Worm (Caenorhabditis elegans) whole organism, young adult: ENCODE measurements around the gene C15H9.9.

Source experiments
- C06A6.2 ChIP-seq: fragments of 200-800 bp; sonication (Bioruptor generic); conservative IDR thresholded peaks from 2 replicates; pipeline ENCODE4 v1.3.6; 2022; ENCODE audit warnings: missing genetic modification characterization, missing compliant biosample characterization
- D2030.7 ChIP-seq: fragments of 200-800 bp; sonication (Bioruptor generic); IDR thresholded peaks from 2 replicates; pipeline ENCODE4 v1.3.6; 2022; ENCODE audit warnings: missing genetic modification reagents, missing genetic modification characterization, missing compliant biosample characterization
- F23B12.7 ChIP-seq: sonication (generic microtip); optimal IDR thresholded peaks from 2 replicates; lab custom pipeline; 2017; ENCODE audit warnings: missing genetic modification characterization, mild to moderate bottlenecking, missing compliant biosample characterization, antibody characterized with exemption, moderate library complexity; ENCODE audit not compliant: insufficient read depth
- F37B4.10 ChIP-seq: fragments of 200-800 bp; sonication (Bioruptor generic); IDR thresholded peaks from 2 replicates; pipeline ENCODE4 v1.3.6; 2022; ENCODE audit warnings: missing genetic modification characterization, missing compliant biosample characterization
- F39B2.1 ChIP-seq: fragments of 200-800 bp; sonication (Bioruptor generic); IDR thresholded peaks from 2 replicates; pipeline ENCODE4 v1.3.6; 2022; ENCODE audit warnings: missing genetic modification reagents, missing genetic modification characterization, missing compliant biosample characterization
- T07F8.4 ChIP-seq: sonication (generic microtip); optimal IDR thresholded peaks from 2 replicates; lab custom pipeline; 2016; ENCODE audit warnings: mild to moderate bottlenecking, missing genetic modification characterization, moderate library complexity, missing compliant biosample characterization
- Y53F4B.3 ChIP-seq: fragments of 200-800 bp; sonication (Bioruptor generic); IDR thresholded peaks from 2 replicates; pipeline ENCODE4 v1.3.6; 2022; ENCODE audit warnings: missing genetic modification reagents, missing genetic modification characterization, missing compliant biosample characterization
- Y95B8A.8 ChIP-seq: fragments of 200-800 bp; sonication (Bioruptor generic); IDR thresholded peaks from 2 replicates; pipeline ENCODE4 v1.3.6; 2022; ENCODE audit warnings: missing genetic modification reagents, missing genetic modification characterization, missing compliant biosample characterization
- akir-1 ChIP-seq: fragments of 200-800 bp; sonication (Bioruptor generic); optimal IDR thresholded peaks from 2 replicates; lab custom pipeline; 2018; ENCODE audit warnings: mild to moderate bottlenecking, missing genetic modification characterization, moderate library complexity, missing compliant biosample characterization
- athp-1 ChIP-seq: sonication (generic microtip); optimal IDR thresholded peaks from 2 replicates; lab custom pipeline; 2017; ENCODE audit warnings: mild to moderate bottlenecking, missing genetic modification characterization, missing compliant biosample characterization
- ccch-3 ChIP-seq: fragments of 200-800 bp; sonication (Bioruptor generic); optimal IDR thresholded peaks from 2 replicates; lab custom pipeline; 2018; ENCODE audit warnings: mild to moderate bottlenecking, missing genetic modification characterization, missing compliant biosample characterization
- cebp-2 ChIP-seq: fragments of 200-800 bp; sonication (Bioruptor generic); IDR thresholded peaks from 2 replicates; pipeline ENCODE4 v1.3.6; 2022; ENCODE audit warnings: missing genetic modification characterization, missing compliant biosample characterization
- ceh-27 ChIP-seq: fragments of 200-800 bp; sonication (Bioruptor generic); optimal IDR thresholded peaks from 2 replicates; lab custom pipeline; 2018; ENCODE audit warnings: mild to moderate bottlenecking, missing genetic modification characterization, moderate library complexity, missing compliant biosample characterization
- chd-7 ChIP-seq: sonication (generic microtip); optimal IDR thresholded peaks from 2 replicates; lab custom pipeline; 2016; ENCODE audit warnings: mild to moderate bottlenecking, missing genetic modification characterization, moderate library complexity, missing compliant biosample characterization
- egl-18 ChIP-seq: fragments of 200-800 bp; sonication (Bioruptor generic); IDR thresholded peaks from 2 replicates; pipeline ENCODE4 v1.3.6; 2022; ENCODE audit warnings: missing genetic modification reagents, missing genetic modification characterization, missing compliant biosample characterization
- ekl-4 ChIP-seq: fragments of 200-800 bp; sonication (Bioruptor generic); IDR thresholded peaks from 2 replicates; pipeline ENCODE4 v1.3.6; 2022; ENCODE audit warnings: missing genetic modification reagents, missing genetic modification characterization, missing compliant biosample characterization
- hlh-12 ChIP-seq: sonication (generic microtip); optimal IDR thresholded peaks from 2 replicates; lab custom pipeline; 2016; ENCODE audit warnings: missing genetic modification characterization, missing compliant biosample characterization
- hmg-20 ChIP-seq: fragments of 200-800 bp; sonication (Bioruptor generic); IDR thresholded peaks from 2 replicates; pipeline ENCODE4 v1.3.6; 2022; ENCODE audit warnings: missing genetic modification reagents, missing genetic modification characterization, missing compliant biosample characterization
- hsf-1 ChIP-seq: fragments of 200-800 bp; sonication (Bioruptor generic); IDR thresholded peaks from 2 replicates; pipeline ENCODE4 v1.3.6; 2022; ENCODE audit warnings: missing genetic modification reagents, missing genetic modification characterization, missing compliant biosample characterization
- lag-1 ChIP-seq: fragments of 200-800 bp; sonication (Bioruptor generic); IDR thresholded peaks from 2 replicates; pipeline ENCODE4 v1.3.6; 2022; ENCODE audit warnings: missing genetic modification reagents, missing genetic modification characterization, missing compliant biosample characterization
- lsy-27 ChIP-seq: sonication (generic microtip); optimal IDR thresholded peaks from 2 replicates; lab custom pipeline; 2017; ENCODE audit warnings: missing genetic modification characterization, mild to moderate bottlenecking, missing compliant biosample characterization, antibody characterized with exemption, missing genotype, borderline replicate concordance; ENCODE audit not compliant: insufficient read depth
- madf-10 ChIP-seq: sonication (generic microtip); optimal IDR thresholded peaks from 2 replicates; lab custom pipeline; 2016; ENCODE audit warnings: mild to moderate bottlenecking, missing genetic modification characterization, missing compliant biosample characterization
- madf-3 ChIP-seq: fragments of 200-800 bp; sonication (Bioruptor generic); IDR thresholded peaks from 2 replicates; pipeline ENCODE4 v1.3.6; 2022; ENCODE audit warnings: missing genetic modification reagents, missing genetic modification characterization, missing compliant biosample characterization
- madf-6 ChIP-seq: fragments of 200-800 bp; sonication (Bioruptor generic); IDR thresholded peaks from 2 replicates; pipeline ENCODE4 v1.3.6; 2022; ENCODE audit warnings: missing genetic modification reagents, missing genetic modification characterization, missing compliant biosample characterization
- madf-8 ChIP-seq: fragments of 200-800 bp; sonication (Bioruptor generic); conservative IDR thresholded peaks from 2 replicates; pipeline ENCODE4 v1.3.6; 2022; ENCODE audit warnings: missing genetic modification reagents, missing genetic modification characterization, missing compliant biosample characterization
- nhr-179 ChIP-seq: sonication (generic microtip); optimal IDR thresholded peaks from 2 replicates; lab custom pipeline; 2016; ENCODE audit warnings: mild to moderate bottlenecking, missing genetic modification characterization, missing compliant biosample characterization
- nhr-80 ChIP-seq: sonication (generic microtip); optimal IDR thresholded peaks from 2 replicates; lab custom pipeline; 2016; ENCODE audit warnings: missing genetic modification characterization, missing compliant biosample characterization
- pha-4 ChIP-seq: fragments of 150-350 bp; sonication (generic microtip); optimal IDR thresholded peaks from 2 replicates; lab custom pipeline; 2014; ENCODE audit warnings: missing biosample characterization, missing genetic modification reagents, missing genetic modification characterization
- rec-8 ChIP-seq, 2 experiments: sonication (generic microtip); optimal IDR thresholded peaks; 2 replicates each; lab custom pipeline; 2016; ENCODE audit warnings: mild to moderate bottlenecking in 2 of 2, missing genetic modification characterization in 2 of 2, missing genetic modification reagents in 2 of 2, missing genotype in 2 of 2, missing biosample characterization in 1 of 2, missing compliant biosample characterization in 1 of 2, moderate library complexity in 1 of 2
- sdz-38 ChIP-seq: sonication (generic microtip); optimal IDR thresholded peaks from 2 replicates; lab custom pipeline; 2016; ENCODE audit warnings: missing genotype, missing genetic modification characterization, missing compliant biosample characterization
- sptf-2 ChIP-seq: fragments of 200-800 bp; sonication (Bioruptor generic); optimal IDR thresholded peaks from 2 replicates; lab custom pipeline; 2018; ENCODE audit warnings: mild to moderate bottlenecking, missing genetic modification characterization, missing compliant biosample characterization
- xnd-1 ChIP-seq: sonication (generic microtip); optimal IDR thresholded peaks from 2 replicates; lab custom pipeline; 2016; ENCODE audit warnings: missing genotype, missing genetic modification reagents, missing genetic modification characterization, missing compliant biosample characterization
- ztf-18 ChIP-seq: sonication (generic microtip); optimal IDR thresholded peaks from 2 replicates; lab custom pipeline; 2016; ENCODE audit warnings: missing genotype, mild to moderate bottlenecking, missing genetic modification characterization, missing compliant biosample characterization
- ztf-25 ChIP-seq: fragments of 200-800 bp; sonication (Bioruptor generic); IDR thresholded peaks from 2 replicates; pipeline ENCODE4 v1.3.6; 2022; ENCODE audit warnings: missing genetic modification reagents, missing genetic modification characterization, missing compliant biosample characterization
- ztf-26 ChIP-seq: sonication (generic microtip); optimal IDR thresholded peaks from 2 replicates; lab custom pipeline; 2017; ENCODE audit warnings: missing genetic modification characterization, missing compliant biosample characterization
- ztf-28 ChIP-seq: fragments of 200-800 bp; sonication (Bioruptor generic); IDR thresholded peaks from 2 replicates; pipeline ENCODE4 v1.3.6; 2022; ENCODE audit warnings: missing genetic modification reagents, missing genetic modification characterization, missing compliant biosample characterization
- ztf-6 ChIP-seq: fragments of 200-800 bp; sonication (Bioruptor generic); IDR thresholded peaks from 2 replicates; pipeline ENCODE4 v1.3.6; 2022; ENCODE audit warnings: missing genetic modification reagents, missing genetic modification characterization, missing compliant biosample characterization

Gene C15H9.9

DNA sequence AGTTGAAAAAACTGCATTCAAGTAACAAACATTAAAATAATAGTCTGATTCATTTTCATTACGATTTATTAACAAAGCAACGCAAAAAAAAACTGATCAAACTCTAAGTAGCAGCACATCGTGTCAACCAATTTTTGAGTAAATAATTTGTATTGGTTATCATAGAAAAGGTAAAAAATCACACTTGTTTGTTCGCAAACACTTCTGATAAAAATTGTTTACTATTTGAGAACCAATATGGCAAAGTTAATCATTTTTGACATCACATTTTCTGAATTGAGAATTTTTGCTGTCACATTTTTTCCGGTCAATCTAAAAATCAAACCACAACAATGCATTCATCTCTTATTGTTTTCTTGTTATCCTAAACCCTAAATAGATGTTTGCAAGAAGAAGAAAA is 6.8 kb downstream of the C15H9.9 start:
- no peak for TF ChIP-seq chd-7 (tag; lab: Kevin White, UChicago)
- peak; percentile 28 for TF ChIP-seq pha-4 (tag; lab: Kevin White, UChicago)
- TF ChIP-seq, all 124 proteins: peak for 1

DNA sequence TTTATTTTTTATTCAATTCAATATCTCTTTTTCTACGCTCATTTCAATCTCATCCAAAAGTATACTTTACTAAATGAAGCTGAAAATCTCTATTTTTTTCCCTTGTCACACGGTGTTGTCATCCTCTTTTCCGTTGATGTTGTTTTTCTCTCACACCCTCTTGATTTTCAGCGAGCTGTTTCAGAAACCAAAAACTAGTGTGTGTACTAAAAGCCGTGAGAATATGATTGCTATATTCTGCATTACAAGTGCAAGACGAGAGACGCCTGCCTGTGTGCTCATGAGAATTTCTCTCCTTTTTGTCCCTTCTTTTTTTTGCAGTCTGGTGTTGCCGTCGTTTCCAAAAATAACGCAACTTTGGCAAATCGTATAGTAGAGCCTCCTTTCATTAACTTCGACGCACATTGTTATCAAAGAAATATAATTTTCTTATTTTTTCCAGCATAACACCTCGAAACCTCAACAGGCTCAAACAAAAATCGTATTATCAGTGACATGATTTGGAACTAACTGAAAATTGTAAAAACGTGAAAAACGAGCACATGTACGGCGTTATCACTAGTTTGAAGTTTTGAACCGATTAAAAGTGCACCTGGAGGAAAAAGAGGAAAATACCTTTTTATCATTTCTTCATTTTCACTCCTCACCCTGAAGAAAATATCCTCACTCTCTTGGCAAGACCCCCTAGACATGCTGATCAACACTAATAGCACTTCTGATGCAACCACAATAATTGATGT is 9.8 kb downstream of the C15H9.9 start, which contains the start of gene C15H9.2:
C15H9.2 (plus strand) TSS at position 441 of the 740 bp plus-strand sequence.
- TF ChIP-seq ztf-25 (no peak), nhr-80 (tag; lab: Kevin White, UChicago) (peak; percentile 56), C06A6.2 (GFP tag; lab: Robert Waterston, UW) (no peak), F23B12.7 (no peak)
- TF ChIP-seq, all 124 proteins: peak for 1

DNA sequence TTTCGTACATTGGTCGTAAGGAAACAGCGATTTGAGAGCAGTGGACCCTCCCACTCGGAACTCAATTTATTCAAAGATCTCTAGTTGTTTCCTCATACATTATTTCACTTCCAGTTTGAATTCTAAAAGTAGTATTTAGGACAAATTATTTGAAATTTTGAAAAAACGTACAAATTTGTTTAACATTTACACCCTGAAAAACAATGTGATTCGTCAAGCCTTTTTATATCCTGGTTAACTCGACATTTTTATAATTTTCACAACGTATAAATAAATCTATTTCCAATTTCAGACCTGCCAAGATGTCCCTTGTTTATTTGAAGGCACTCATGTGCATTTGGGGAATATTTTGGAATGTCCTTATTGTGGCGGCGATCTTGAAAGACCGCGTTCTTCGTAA is 12.6 kb downstream of the C15H9.9 start, which contains the start of gene C15H9.3:
C15H9.3 (plus strand) TSS at position 301 of the 400 bp plus-strand sequence.
- no peak for TF ChIP-seq madf-6
- TF ChIP-seq ztf-28 (GFP tag; lab: Robert Waterston, UW) = no peak
- no peak for TF ChIP-seq cebp-2 (GFP tag; lab: Robert Waterston, UW)
- no peak for TF ChIP-seq ztf-6 (GFP tag; lab: Robert Waterston, UW)
- TF ChIP-seq ztf-26 (tag; lab: Kevin White, UChicago) = no peak
- TF ChIP-seq ceh-27 (GFP tag; lab: Kevin White, UChicago) = no peak
- no peak for TF ChIP-seq ekl-4 (GFP tag; lab: Robert Waterston, UW)
- TF ChIP-seq F23B12.7 = no peak
- TF ChIP-seq lsy-27 (tag; lab: Kevin White, UChicago) = no peak
- no peak for TF ChIP-seq lag-1 (GFP tag; lab: Robert Waterston, UW)
- no peak for TF ChIP-seq rec-8 (tag; optimal IDR thresholded peaks at IDR 0.05; lab: Kevin White, UChicago)
- TF ChIP-seq athp-1 (tag; lab: Kevin White, UChicago) = no peak
- TF ChIP-seq hmg-20 (GFP tag; lab: Robert Waterston, UW) = no peak
- no peak for TF ChIP-seq F39B2.1 (GFP tag; lab: Robert Waterston, UW)

ce11 chrX:6112817-6113216 is 15.3 kb downstream of the C15H9.9 start, which contains the start of gene prx-3:
prx-3 (minus strand) TSS chrX:6112917.
- TF ChIP-seq Y53F4B.3 (GFP tag; lab: Robert Waterston, UW) = no peak
- no peak for TF ChIP-seq sdz-38 (tag; lab: Kevin White, UChicago)
- no peak for TF ChIP-seq hsf-1 (GFP tag; lab: Robert Waterston, UW)
- TF ChIP-seq hlh-12 (tag; lab: Kevin White, UChicago) = no peak
- no peak for TF ChIP-seq xnd-1 (tag; lab: Kevin White, UChicago)
- no peak for TF ChIP-seq ceh-27 (GFP tag; lab: Kevin White, UChicago)
- no peak for TF ChIP-seq Y95B8A.8 (GFP tag; lab: Robert Waterston, UW)
- no peak for TF ChIP-seq ccch-3 (GFP tag; lab: Kevin White, UChicago)
- TF ChIP-seq madf-10 (tag; lab: Kevin White, UChicago) = no peak
- no peak for TF ChIP-seq lag-1 (GFP tag; lab: Robert Waterston, UW)
- no peak for TF ChIP-seq madf-8 (GFP tag; lab: Robert Waterston, UW)
- TF ChIP-seq egl-18 (GFP tag; lab: Robert Waterston, UW) = no peak
- TF ChIP-seq sptf-2 (GFP tag; lab: Kevin White, UChicago) = no peak
- TF ChIP-seq madf-3 (GFP tag; lab: Robert Waterston, UW) = no peak
- no peak for TF ChIP-seq F37B4.10 (GFP tag; lab: Robert Waterston, UW)
- TF ChIP-seq T07F8.4 (tag; lab: Kevin White, UChicago) = no peak
- TF ChIP-seq akir-1 (GFP tag; lab: Kevin White, UChicago) = no peak
- TF ChIP-seq nhr-179 (tag; lab: Kevin White, UChicago) = no peak
- no peak for TF ChIP-seq ztf-18
- no peak for TF ChIP-seq D2030.7
